Worm (Caenorhabditis elegans) whole organism, L1 larva: ENCODE data around the gene faah-3.

Source experiments
- C04F5.9 ChIP-seq: sonication (generic microtip); optimal IDR thresholded peaks from 2 replicates; lab custom pipeline; 2016; ENCODE audit warnings: missing genetic modification characterization, missing compliant biosample characterization
- Y116A8C.19 ChIP-seq: sonication (generic microtip); optimal IDR thresholded peaks from 2 replicates; lab custom pipeline; 2016; ENCODE audit warnings: missing compliant biosample characterization, missing genetic modification characterization, borderline replicate concordance
- alr-1 ChIP-seq: fragments of 200-800 bp; sonication (Bioruptor generic); optimal IDR thresholded peaks from 2 replicates; lab custom pipeline; 2018; ENCODE audit warnings: borderline replicate concordance, mild to moderate bottlenecking, missing genetic modification characterization, missing compliant biosample characterization
- ama-1 ChIP-seq: fragments of 150-350 bp; optimal IDR thresholded peaks from 2 replicates; lab custom pipeline; 2014
- blmp-1 ChIP-seq: fragments of 150-350 bp; optimal IDR thresholded peaks from 2 replicates; lab custom pipeline; 2014; ENCODE audit warnings: missing biosample characterization, missing genetic modification characterization
- ceh-63 ChIP-seq: fragments of 200-800 bp; sonication (Bioruptor generic); optimal IDR thresholded peaks from 2 replicates; lab custom pipeline; 2018; ENCODE audit warnings: mild to moderate bottlenecking, missing genetic modification characterization, missing compliant biosample characterization
- ces-1 ChIP-seq: fragments of 150-350 bp; optimal IDR thresholded peaks from 2 replicates; lab custom pipeline; 2014; ENCODE audit warnings: missing biosample characterization, missing genetic modification reagents, missing genetic modification characterization
- dsc-1 ChIP-seq: sonication (generic microtip); optimal IDR thresholded peaks from 2 replicates; lab custom pipeline; 2016; ENCODE audit warnings: mild to moderate bottlenecking, missing genetic modification characterization, missing compliant biosample characterization
- elt-2 ChIP-seq: sonication (generic microtip); optimal IDR thresholded peaks from 2 replicates; lab custom pipeline; 2016; ENCODE audit warnings: missing genetic modification characterization, mild to moderate bottlenecking, inconsistent platforms, missing compliant biosample characterization, missing genetic modification reagents
- elt-3 ChIP-seq, 6 experiments: fragments of 150-350 bp in 1 of 6; sonication (generic microtip); optimal IDR thresholded peaks; 2 replicates each; lab custom pipeline; 2017 to 2018; ENCODE audit warnings: missing biosample characterization in 6 of 6, missing genetic modification characterization in 6 of 6, inconsistent platforms in 1 of 6
- fkh-10 ChIP-seq: sonication (generic microtip); optimal IDR thresholded peaks from 2 replicates; lab custom pipeline; 2017; ENCODE audit warnings: missing biosample characterization, missing genetic modification reagents, missing genetic modification characterization
- fkh-4 ChIP-seq: sonication (generic microtip); optimal IDR thresholded peaks from 2 replicates; lab custom pipeline; 2016; ENCODE audit warnings: missing compliant biosample characterization, missing genetic modification characterization, borderline replicate concordance
- fkh-8 ChIP-seq: sonication (generic microtip); optimal IDR thresholded peaks from 2 replicates; lab custom pipeline; 2016; ENCODE audit warnings: mild to moderate bottlenecking, missing genetic modification characterization, missing compliant biosample characterization
- hlh-17 ChIP-seq: fragments of 200-800 bp; sonication (Bioruptor generic); optimal IDR thresholded peaks from 2 replicates; lab custom pipeline; 2018; ENCODE audit warnings: missing genetic modification characterization, mild to moderate bottlenecking, missing compliant biosample characterization, moderate library complexity, borderline replicate concordance
- irx-1 ChIP-seq: sonication (generic microtip); optimal IDR thresholded peaks from 2 replicates; lab custom pipeline; 2016; ENCODE audit warnings: missing genetic modification characterization, missing compliant biosample characterization
- jun-1 ChIP-seq: fragments of 150-350 bp; optimal IDR thresholded peaks from 2 replicates; lab custom pipeline; 2014; ENCODE audit warnings: missing biosample characterization, missing genetic modification reagents, missing genetic modification characterization
- lin-14 ChIP-seq: fragments of 200-800 bp; sonication (Bioruptor generic); optimal IDR thresholded peaks from 2 replicates; lab custom pipeline; 2018; ENCODE audit warnings: mild to moderate bottlenecking, missing genetic modification characterization, moderate library complexity, missing compliant biosample characterization
- lin-39 ChIP-seq: fragments of 150-350 bp; optimal IDR thresholded peaks from 2 replicates; lab custom pipeline; 2014; ENCODE audit warnings: missing biosample characterization, missing genetic modification reagents, missing genetic modification characterization
- mep-1 ChIP-seq: fragments of 150-350 bp; optimal IDR thresholded peaks from 2 replicates; lab custom pipeline; 2014; ENCODE audit warnings: missing biosample characterization, missing genetic modification characterization
- nhr-237 ChIP-seq: fragments of 150-350 bp; optimal IDR thresholded peaks from 2 replicates; lab custom pipeline; 2014; ENCODE audit warnings: missing biosample characterization, missing genetic modification characterization
- nhr-47 ChIP-seq: sonication (generic microtip); optimal IDR thresholded peaks from 2 replicates; lab custom pipeline; 2016; ENCODE audit warnings: mild to moderate bottlenecking, missing genetic modification characterization, moderate library complexity, missing compliant biosample characterization
- nhr-71 ChIP-seq: sonication (generic microtip); optimal IDR thresholded peaks from 2 replicates; lab custom pipeline; 2016; ENCODE audit warnings: mild to moderate bottlenecking, missing genetic modification characterization, moderate library complexity, missing compliant biosample characterization
- nhr-76 ChIP-seq: sonication (generic microtip); optimal IDR thresholded peaks from 2 replicates; lab custom pipeline; 2017; ENCODE audit warnings: missing biosample characterization, missing genetic modification characterization
- nhr-85 ChIP-seq: sonication (generic microtip); peaks from one replicate; lab custom pipeline; 2016; ENCODE audit warnings: missing genetic modification characterization, inconsistent platforms, missing compliant biosample characterization
- nhr-90 ChIP-seq: sonication (generic microtip); optimal IDR thresholded peaks from 2 replicates; lab custom pipeline; 2016; ENCODE audit warnings: mild to moderate bottlenecking, missing genetic modification characterization, missing compliant biosample characterization; ENCODE audit not compliant: poor library complexity
- pag-3 ChIP-seq: sonication (generic microtip); optimal IDR thresholded peaks from 2 replicates; lab custom pipeline; 2017; ENCODE audit warnings: missing genetic modification characterization, mild to moderate bottlenecking, missing compliant biosample characterization, antibody characterized with exemption, borderline replicate concordance; ENCODE audit not compliant: insufficient read depth
- pax-3 ChIP-seq: fragments of 200-800 bp; sonication (Bioruptor generic); optimal IDR thresholded peaks from 2 replicates; lab custom pipeline; 2018; ENCODE audit warnings: mild to moderate bottlenecking, missing genetic modification characterization, moderate library complexity, missing compliant biosample characterization
- rnt-1 ChIP-seq: sonication (generic microtip); optimal IDR thresholded peaks from 2 replicates; lab custom pipeline; 2016; ENCODE audit warnings: mild to moderate bottlenecking, missing genetic modification characterization, moderate library complexity, missing compliant biosample characterization
- tlp-1 ChIP-seq: fragments of 150-350 bp; optimal IDR thresholded peaks from 2 replicates; lab custom pipeline; 2014; ENCODE audit warnings: missing biosample characterization, missing genetic modification characterization
- unc-86 ChIP-seq: sonication (generic microtip); optimal IDR thresholded peaks from 2 replicates; lab custom pipeline; 2016; ENCODE audit warnings: missing genetic modification characterization, missing compliant biosample characterization
- vab-15 ChIP-seq: sonication (generic microtip); optimal IDR thresholded peaks from 2 replicates; lab custom pipeline; 2017; ENCODE audit warnings: missing genotype, mild to moderate bottlenecking, missing genetic modification characterization, missing compliant biosample characterization
- xbp-1 ChIP-seq: sonication (generic microtip); optimal IDR thresholded peaks from 2 replicates; lab custom pipeline; 2016; ENCODE audit warnings: missing genetic modification characterization, missing compliant biosample characterization
- zip-4 ChIP-seq: fragments of 200-800 bp; sonication (Bioruptor generic); optimal IDR thresholded peaks from 2 replicates; lab custom pipeline; 2018; ENCODE audit warnings: mild to moderate bottlenecking, missing genetic modification characterization, moderate library complexity, missing compliant biosample characterization
- ztf-4 ChIP-seq: fragments of 150-350 bp; optimal IDR thresholded peaks from 2 replicates; lab custom pipeline; 2014; ENCODE audit warnings: missing biosample characterization, missing genetic modification characterization

Gene faah-3

ce11 chrIV:953136-953535 is 7.7 kb upstream of the faah-3 start:
- TF ChIP-seq zip-4 (GFP tag; lab: Kevin White, UChicago) = no peak
- peak; percentile 77 for TF ChIP-seq blmp-1
- TF ChIP-seq, all 84 proteins: peak for 1

- peak; percentile 54 for TF ChIP-seq lin-14 (GFP tag; lab: Kevin White, UChicago)
- TF ChIP-seq hlh-17 (GFP tag; lab: Kevin White, UChicago) = no peak
Observed at ce11 chrIV:951569-951968, 6.1 kb upstream of the faah-3 start.

- no peak for TF ChIP-seq rnt-1 (tag; lab: Kevin White, UChicago)
- TF ChIP-seq nhr-85 (tag; lab: Kevin White, UChicago) = peak; percentile 66
- TF ChIP-seq nhr-237 (tag; lab: Kevin White, UChicago) = no peak
- no peak for TF ChIP-seq zip-4 (GFP tag; lab: Kevin White, UChicago)
- TF ChIP-seq lin-39 = no peak
- no peak for TF ChIP-seq tlp-1
- TF ChIP-seq xbp-1 (tag; lab: Kevin White, UChicago) = no peak
- no peak for TF ChIP-seq jun-1
- TF ChIP-seq fkh-4 = no peak
- no peak for TF ChIP-seq ama-1 (lab: Kevin White, UChicago)
- peak; percentile 14 for TF ChIP-seq blmp-1
- peak; percentile 1 for TF ChIP-seq mep-1 (tag; lab: Kevin White, UChicago)
- TF ChIP-seq nhr-90 = no peak
- no peak for TF ChIP-seq alr-1 (tag; lab: Kevin White, UChicago)
Observed at ce11 chrIV:949940-950592, 4.6 kb upstream of the faah-3 start.

ce11 chrIV:935725-936124 is 9.7 kb downstream of the faah-3 start, which contains the start of gene F58H7.1:
Gene F58H7.1, minus strand, starts transcription at chrIV:935825.
- TF ChIP-seq fkh-8 (peak; percentile 27), Y116A8C.19 (tag; lab: Kevin White, UChicago) (no peak)

- TF ChIP-seq pax-3 (tag; lab: Kevin White, UChicago) = no peak
- peak; percentile 8 for TF ChIP-seq irx-1
- TF ChIP-seq unc-86 (tag; lab: Kevin White, UChicago) = no peak
- no peak for TF ChIP-seq blmp-1
- no peak for TF ChIP-seq ztf-4
- TF ChIP-seq nhr-47 (tag; lab: Kevin White, UChicago) = peak; percentile 1
- peak; percentile 42 for TF ChIP-seq lin-14 (GFP tag; lab: Kevin White, UChicago)
- no peak for TF ChIP-seq vab-15 (tag; lab: Kevin White, UChicago)
- TF ChIP-seq fkh-8 = peak; percentile 28
- TF ChIP-seq ceh-63 (GFP tag; lab: Kevin White, UChicago) = no peak
- TF ChIP-seq ces-1 (GFP tag; lab: Kevin White, UChicago) = peak; percentile 64
- TF ChIP-seq fkh-10 (GFP tag; lab: Kevin White, UChicago) = peak; percentile 88
- no peak for TF ChIP-seq nhr-76 (tag; lab: Kevin White, UChicago)
- TF ChIP-seq tlp-1 = no peak
- no peak for TF ChIP-seq pag-3 (tag; lab: Kevin White, UChicago)
- TF ChIP-seq C04F5.9 (tag; lab: Kevin White, UChicago) = no peak
- TF ChIP-seq dsc-1 = no peak
- no peak for TF ChIP-seq elt-3 (tag; optimal IDR thresholded peaks at IDR 0.05; lab: Kevin White, UChicago)
- no peak for TF ChIP-seq elt-2 (tag; lab: Kevin White, UChicago)
- peak; percentile 44 for TF ChIP-seq nhr-71 (tag; lab: Kevin White, UChicago)
Observed at ce11 chrIV:927510-927909, 17.9 kb downstream of the faah-3 start.
